Fruit fly (Drosophila melanogaster) whole organism, embryonic: ENCODE results near the gene Mkk4.
A peak's percentile ranks its signal among the peaks of the same experiment; 100 is the strongest.

ENCODE experiments used
- CG17385 ChIP-seq: fragments of 200-800 bp; sonication (Bioruptor generic); optimal IDR thresholded peaks from 3 replicates; lab custom pipeline; 2018; ENCODE audit warnings: missing biosample characterization, mild to moderate bottlenecking, missing genetic modification characterization
- Doc2 ChIP-seq: fragments of 200-800 bp; sonication (Bioruptor generic); IDR thresholded peaks from 2 replicates; pipeline ENCODE4 v1.3.6; 2022; ENCODE audit warnings: missing biosample characterization, missing genetic modification characterization
- Fer2 ChIP-seq: fragments of 200-800 bp; sonication (Bioruptor generic); optimal IDR thresholded peaks from 2 replicates; lab custom pipeline; 2018; ENCODE audit warnings: missing biosample characterization, mild to moderate bottlenecking, missing genetic modification characterization, moderate library complexity
- MBD-R2 ChIP-seq: fragments of 200-800 bp; sonication (Bioruptor generic); IDR thresholded peaks from 2 replicates; pipeline ENCODE4 v1.3.6; 2022; ENCODE audit warnings: missing biosample characterization, missing genetic modification characterization
- NC2β ChIP-seq: fragments of 200-800 bp; sonication (Bioruptor generic); optimal IDR thresholded peaks from 2 replicates; lab custom pipeline; 2016; ENCODE audit warnings: missing biosample characterization, missing genetic modification characterization
- ab ChIP-seq: fragments of 200-800 bp; sonication (Bioruptor generic); optimal IDR thresholded peaks from 2 replicates; lab custom pipeline; 2016; ENCODE audit warnings: missing biosample characterization, missing genetic modification characterization
- cg ChIP-seq: fragments of 200-800 bp; sonication (Bioruptor generic); optimal IDR thresholded peaks from 3 replicates; lab custom pipeline; 2019; ENCODE audit warnings: missing biosample characterization, mild to moderate bottlenecking, missing genetic modification characterization, moderate library complexity
- esg ChIP-seq: fragments of 200-800 bp; sonication (Bioruptor generic); conservative IDR thresholded peaks from 2 replicates; pipeline ENCODE4 v1.3.6; 2022; ENCODE audit warnings: missing biosample characterization, missing genetic modification characterization
- hth ChIP-seq: fragments of >200 bp; optimal IDR thresholded peaks from 2 replicates; lab custom pipeline; 2017; ENCODE audit warnings: inconsistent platforms
- jigr1 ChIP-seq: fragments of 200-800 bp; sonication (Bioruptor generic); IDR thresholded peaks from 3 replicates; pipeline ENCODE4 v1.3.6; 2022; ENCODE audit warnings: missing biosample characterization, missing genetic modification characterization
- onecut ChIP-seq: fragments of 200-800 bp; sonication (Bioruptor generic); IDR thresholded peaks from 2 replicates; pipeline ENCODE4 v1.3.6; 2022; ENCODE audit warnings: missing biosample characterization, missing genetic modification characterization
- twi ChIP-seq: fragments of 200-800 bp; optimal IDR thresholded peaks from 2 replicates; lab custom pipeline; 2019; ENCODE audit warnings: missing biosample characterization, mild to moderate bottlenecking, missing genetic modification characterization, moderate library complexity
- z ChIP-seq: fragments of 200-800 bp; sonication (Bioruptor generic); IDR thresholded peaks from 3 replicates; pipeline ENCODE4 v1.3.6; 2022; ENCODE audit warnings: missing biosample characterization, missing genetic modification characterization

DNA sequence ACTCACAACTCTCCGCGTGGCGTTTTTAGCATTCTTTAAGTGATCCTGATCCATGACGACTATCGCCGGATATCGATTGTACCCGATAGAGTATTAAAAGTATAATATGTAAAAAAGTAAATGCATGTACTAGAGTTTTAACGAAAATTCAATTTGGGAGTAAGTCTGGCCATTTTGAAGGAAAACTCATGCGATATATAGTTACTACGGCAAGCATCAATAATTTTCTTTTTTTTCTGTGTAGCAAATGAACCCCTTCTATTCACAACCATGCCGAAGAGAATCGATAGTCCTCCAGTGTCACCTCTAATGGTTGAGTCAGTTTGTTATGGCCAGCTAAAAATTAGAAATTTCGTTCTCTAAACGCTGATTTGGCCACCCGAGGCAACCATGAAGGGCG is 2.1 kb upstream of the Mkk4 start, which contains the start of the genes Sys1 and Dhod:
- TF ChIP-seq hth (lab: Kevin White, UChicago): no peak
- peak; percentile 41 for TF ChIP-seq ab (GFP tag; lab: Kevin White, UChicago)
- no peak for TF ChIP-seq jigr1 (GFP tag; lab: Robert Waterston, UW)
- no peak for TF ChIP-seq Fer2 (tag; lab: Kevin White, UChicago)
- TF ChIP-seq MBD-R2 (GFP tag; lab: Robert Waterston, UW): peak; percentile 85
- TF ChIP-seq onecut (GFP tag; lab: Robert Waterston, UW): peak; percentile 44
- TF ChIP-seq cg (GFP tag; lab: Kevin White, UChicago): no peak
- TF ChIP-seq twi (tag; lab: Kevin White, UChicago): peak; percentile 19
- TF ChIP-seq z (GFP tag; lab: Robert Waterston, UW): no peak
- TF ChIP-seq NC2β: peak; percentile 72
- TF ChIP-seq esg (GFP tag; lab: Robert Waterston, UW): peak; percentile 49
- TF ChIP-seq CG17385 (GFP tag; lab: Kevin White, UChicago): peak; percentile 28
- no peak for TF ChIP-seq Doc2
